Fruit fly (Drosophila melanogaster) whole organism, embryonic: ENCODE measurements around the gene Rfx.
A peak's percentile ranks its signal among the peaks of the same experiment; 100 is the strongest.

Experiments
- CG10543 ChIP-seq: fragments of 200-800 bp; sonication (Bioruptor generic); optimal IDR thresholded peaks from 3 replicates; lab custom pipeline; 2017; ENCODE audit warnings: missing biosample characterization, mild to moderate bottlenecking, missing genetic modification characterization, moderate library complexity
- CG12071 ChIP-seq: fragments of 200-800 bp; sonication (Bioruptor generic); optimal IDR thresholded peaks from 3 replicates; lab custom pipeline; 2018; ENCODE audit warnings: missing biosample characterization, mild to moderate bottlenecking, missing genetic modification characterization
- CG12236 ChIP-seq: fragments of 200-800 bp; sonication (Bioruptor generic); optimal IDR thresholded peaks from 2 replicates; lab custom pipeline; 2016; ENCODE audit warnings: missing biosample characterization, missing genetic modification characterization
- CG12744 ChIP-seq: fragments of 200-800 bp; sonication (Bioruptor generic); optimal IDR thresholded peaks from 2 replicates; lab custom pipeline; 2016; ENCODE audit warnings: missing biosample characterization, missing genetic modification characterization
- CG14050 ChIP-seq: fragments of 200-800 bp; sonication (Bioruptor generic); IDR thresholded peaks from 3 replicates; pipeline ENCODE4 v1.3.6; 2022; ENCODE audit warnings: missing biosample characterization, missing genetic modification characterization
- CG1529 ChIP-seq: fragments of 200-800 bp; sonication (Bioruptor generic); optimal IDR thresholded peaks from 3 replicates; lab custom pipeline; 2018; ENCODE audit warnings: missing biosample characterization, missing genetic modification characterization
- CG1603 ChIP-seq: fragments of 200-800 bp; sonication (Bioruptor generic); optimal IDR thresholded peaks from 2 replicates; lab custom pipeline; 2019; ENCODE audit warnings: missing biosample characterization, mild to moderate bottlenecking, missing genetic modification characterization, moderate library complexity
- CG17186 ChIP-seq: fragments of 200-800 bp; sonication (Bioruptor generic); optimal IDR thresholded peaks from 3 replicates; lab custom pipeline; 2017; ENCODE audit warnings: missing biosample characterization, missing genetic modification reagents, missing genetic modification characterization
- CG17385 ChIP-seq: fragments of 200-800 bp; sonication (Bioruptor generic); optimal IDR thresholded peaks from 3 replicates; lab custom pipeline; 2018; ENCODE audit warnings: missing biosample characterization, mild to moderate bottlenecking, missing genetic modification characterization
- CG17829 ChIP-seq: fragments of 200-800 bp; optimal IDR thresholded peaks from 2 replicates; lab custom pipeline; 2019; ENCODE audit warnings: missing biosample characterization, mild to moderate bottlenecking, missing genetic modification characterization, moderate library complexity
- CG18476 ChIP-seq: fragments of 200-800 bp; sonication (Bioruptor generic); optimal IDR thresholded peaks from 2 replicates; lab custom pipeline; 2016; ENCODE audit warnings: missing biosample characterization, mild to moderate bottlenecking, missing genetic modification characterization
- CG3163 ChIP-seq: fragments of 200-800 bp; sonication (Bioruptor generic); optimal IDR thresholded peaks from 3 replicates; lab custom pipeline; 2016; ENCODE audit warnings: missing biosample characterization, missing genetic modification characterization
- CG34224 ChIP-seq: fragments of 200-800 bp; sonication (Bioruptor generic); IDR thresholded peaks from 3 replicates; pipeline ENCODE4 v1.3.6; 2022; ENCODE audit warnings: missing biosample characterization, missing genetic modification characterization; ENCODE audit not compliant: partially characterized antibody
- CG34422 ChIP-seq: fragments of 200-800 bp; sonication (Bioruptor generic); IDR thresholded peaks from 3 replicates; pipeline ENCODE4 v1.3.6; 2022; ENCODE audit warnings: missing biosample characterization, missing genetic modification characterization
- CG42726 ChIP-seq: fragments of 200-800 bp; sonication (Bioruptor generic); IDR thresholded peaks from 2 replicates; pipeline ENCODE4 v1.3.6; 2022; ENCODE audit warnings: missing biosample characterization, missing genetic modification characterization; ENCODE audit not compliant: partially characterized antibody
- CG7271 ChIP-seq: fragments of 200-800 bp; sonication (Bioruptor generic); optimal IDR thresholded peaks from 2 replicates; lab custom pipeline; 2018; ENCODE audit warnings: missing biosample characterization, mild to moderate bottlenecking, missing genetic modification characterization, moderate library complexity
- CG7556 ChIP-seq: fragments of 200-800 bp; sonication (Bioruptor generic); optimal IDR thresholded peaks from 2 replicates; lab custom pipeline; 2017; ENCODE audit warnings: missing biosample characterization, mild to moderate bottlenecking, missing genetic modification characterization
- CG8290 ChIP-seq, 3 experiments: fragments of 200-800 bp; sonication (Bioruptor generic); optimal IDR thresholded peaks; 2 replicates each; lab custom pipeline; 2016 to 2019; ENCODE audit warnings: missing biosample characterization in 3 of 3, missing genetic modification characterization in 3 of 3, mild to moderate bottlenecking in 2 of 3, moderate library complexity in 1 of 3
- CG8359 ChIP-seq: fragments of 200-800 bp; sonication (Bioruptor generic); optimal IDR thresholded peaks from 2 replicates; lab custom pipeline; 2017; ENCODE audit warnings: missing biosample characterization, mild to moderate bottlenecking, missing genetic modification characterization, borderline replicate concordance
- CG8944 ChIP-seq: fragments of 200-800 bp; sonication (Bioruptor generic); optimal IDR thresholded peaks from 3 replicates; lab custom pipeline; 2016; ENCODE audit warnings: missing biosample characterization, missing genetic modification characterization
- CG9437 ChIP-seq: fragments of 200-800 bp; sonication (Bioruptor generic); optimal IDR thresholded peaks from 2 replicates; lab custom pipeline; 2018; ENCODE audit warnings: missing biosample characterization, mild to moderate bottlenecking, missing genetic modification characterization
- CG9876 ChIP-seq: fragments of 200-800 bp; sonication (Bioruptor generic); optimal IDR thresholded peaks from 2 replicates; lab custom pipeline; 2016; ENCODE audit warnings: missing biosample characterization, missing genetic modification characterization
- Dref ChIP-seq: fragments of 200-800 bp; sonication (Bioruptor generic); IDR thresholded peaks from 2 replicates; pipeline ENCODE4 v1.3.6; 2022; ENCODE audit warnings: missing biosample characterization, missing genetic modification characterization
- HHEX ChIP-seq: fragments of 200-800 bp; sonication (Bioruptor generic); optimal IDR thresholded peaks from 3 replicates; lab custom pipeline; 2017; ENCODE audit warnings: missing biosample characterization, mild to moderate bottlenecking, missing genetic modification characterization, missing genetic modification reagents
- HLH3B ChIP-seq: fragments of 200-800 bp; sonication (Bioruptor generic); IDR thresholded peaks from 2 replicates; pipeline ENCODE4 v1.3.6; 2022; ENCODE audit warnings: missing biosample characterization, missing genetic modification characterization
- HmgD ChIP-seq: fragments of 200-800 bp; sonication (Bioruptor generic); optimal IDR thresholded peaks from 3 replicates; lab custom pipeline; 2016; ENCODE audit warnings: missing biosample characterization, missing genetic modification characterization
- MESR4 ChIP-seq: fragments of 200-800 bp; sonication (Bioruptor generic); optimal IDR thresholded peaks from 2 replicates; lab custom pipeline; 2018; ENCODE audit warnings: missing biosample characterization, mild to moderate bottlenecking, missing genetic modification characterization, moderate library complexity
- Meics ChIP-seq: fragments of 200-800 bp; sonication (Bioruptor generic); optimal IDR thresholded peaks from 2 replicates; lab custom pipeline; 2017; ENCODE audit warnings: missing biosample characterization, mild to moderate bottlenecking, missing genetic modification characterization
- NC2α ChIP-seq: fragments of 200-800 bp; sonication (Bioruptor generic); optimal IDR thresholded peaks from 2 replicates; lab custom pipeline; 2016; ENCODE audit warnings: missing biosample characterization, missing genetic modification characterization
- Oaz ChIP-seq: fragments of 200-800 bp; sonication (Bioruptor generic); IDR thresholded peaks from 2 replicates; pipeline ENCODE4 v1.3.6; 2022; ENCODE audit warnings: missing biosample characterization, missing genetic modification characterization
- Poxn ChIP-seq: fragments of 200-800 bp; sonication (Bioruptor generic); IDR thresholded peaks from 2 replicates; pipeline ENCODE4 v1.3.6; 2022; ENCODE audit warnings: missing biosample characterization, missing genetic modification characterization
- Ssrp ChIP-seq: fragments of 200-800 bp; sonication (Bioruptor generic); optimal IDR thresholded peaks from 2 replicates; lab custom pipeline; 2018; ENCODE audit warnings: missing biosample characterization, mild to moderate bottlenecking, missing genetic modification characterization, moderate library complexity
- al ChIP-seq: fragments of 200-800 bp; sonication (Bioruptor generic); IDR thresholded peaks from 2 replicates; pipeline ENCODE4 v1.3.6; 2022; ENCODE audit warnings: missing biosample characterization, missing genetic modification characterization
- croc ChIP-seq: fragments of 200-800 bp; sonication (Bioruptor generic); conservative IDR thresholded peaks from 3 replicates; pipeline ENCODE4 v1.3.6; 2022; ENCODE audit warnings: missing biosample characterization, missing genetic modification characterization
- dpn ChIP-seq, 2 experiments: fragments of 200-800 bp; sonication (Bioruptor generic); optimal IDR thresholded peaks; 3 replicates each; lab custom pipeline; 2016; ENCODE audit warnings: missing biosample characterization in 2 of 2, missing genetic modification characterization in 2 of 2
- ems ChIP-seq: fragments of 200-800 bp; sonication (Bioruptor generic); optimal IDR thresholded peaks from 3 replicates; lab custom pipeline; 2016; ENCODE audit warnings: missing biosample characterization, missing genetic modification characterization
- eve ChIP-seq, 2 experiments: fragments of >200 bp; optimal IDR thresholded peaks; 2 replicates each; lab custom pipeline; 2017; ENCODE audit warnings: missing biosample characterization in 2 of 2, missing genetic modification characterization in 2 of 2
- grn ChIP-seq: fragments of 200-800 bp; sonication (Bioruptor generic); optimal IDR thresholded peaks from 3 replicates; lab custom pipeline; 2017; ENCODE audit warnings: missing biosample characterization, missing genetic modification characterization
- insv ChIP-seq, 2 experiments: fragments of 200-800 bp; sonication (Bioruptor generic); optimal IDR thresholded peaks; 3 replicates each; lab custom pipeline; 2016 to 2018; ENCODE audit warnings: missing biosample characterization in 2 of 2, missing genetic modification characterization in 2 of 2
- inv ChIP-seq: fragments of 200-800 bp; sonication (Bioruptor generic); IDR thresholded peaks from 2 replicates; pipeline ENCODE4 v1.3.6; 2022; ENCODE audit warnings: missing biosample characterization, missing genetic modification characterization; ENCODE audit not compliant: partially characterized antibody
- lola ChIP-seq, 3 experiments: fragments of >200 bp in 2 of 3; fragments of 200-800 bp in 1 of 3; sonication (Bioruptor generic) in 1 of 3; optimal IDR thresholded peaks; 2 replicates each; lab custom pipeline; 2017 to 2019; ENCODE audit warnings: missing biosample characterization in 3 of 3, missing genetic modification characterization in 3 of 3, mild to moderate bottlenecking in 1 of 3, moderate library complexity in 1 of 3
- mam ChIP-seq: fragments of 200-800 bp; sonication (Bioruptor generic); optimal IDR thresholded peaks from 3 replicates; lab custom pipeline; 2016; ENCODE audit warnings: missing biosample characterization, missing genetic modification characterization
- pita ChIP-seq: fragments of 200-800 bp; sonication (Bioruptor generic); optimal IDR thresholded peaks from 2 replicates; lab custom pipeline; 2017; ENCODE audit warnings: missing biosample characterization, mild to moderate bottlenecking, missing genetic modification characterization
- pzg ChIP-seq: fragments of 200-800 bp; sonication (Bioruptor generic); optimal IDR thresholded peaks from 3 replicates; lab custom pipeline; 2018; ENCODE audit warnings: missing biosample characterization, mild to moderate bottlenecking, missing genetic modification characterization, moderate library complexity
- row ChIP-seq: fragments of 200-800 bp; sonication (Bioruptor generic); IDR thresholded peaks from 3 replicates; pipeline ENCODE4 v1.3.6; 2022; ENCODE audit warnings: missing biosample characterization, missing genetic modification characterization
- sima ChIP-seq: fragments of 200-800 bp; sonication (Bioruptor generic); optimal IDR thresholded peaks from 2 replicates; lab custom pipeline; 2016; ENCODE audit warnings: missing biosample characterization, missing genetic modification characterization
- sob ChIP-seq: fragments of 200-800 bp; sonication (Bioruptor generic); IDR thresholded peaks from 2 replicates; pipeline ENCODE4 v1.3.6; 2022; ENCODE audit warnings: missing biosample characterization, missing genetic modification characterization
- sr ChIP-seq: fragments of 200-800 bp; sonication (Bioruptor generic); IDR thresholded peaks from 3 replicates; pipeline ENCODE4 v1.3.6; 2022; ENCODE audit warnings: missing biosample characterization, missing genetic modification characterization
- tna ChIP-seq: fragments of 200-800 bp; sonication (Bioruptor generic); IDR thresholded peaks from 2 replicates; pipeline ENCODE4 v1.3.6; 2022; ENCODE audit warnings: missing biosample characterization, missing genetic modification characterization; ENCODE audit not compliant: partially characterized antibody
- yki ChIP-seq: fragments of >200 bp; optimal IDR thresholded peaks from 3 replicates; lab custom pipeline; 2018

Rfx gene

DNA sequence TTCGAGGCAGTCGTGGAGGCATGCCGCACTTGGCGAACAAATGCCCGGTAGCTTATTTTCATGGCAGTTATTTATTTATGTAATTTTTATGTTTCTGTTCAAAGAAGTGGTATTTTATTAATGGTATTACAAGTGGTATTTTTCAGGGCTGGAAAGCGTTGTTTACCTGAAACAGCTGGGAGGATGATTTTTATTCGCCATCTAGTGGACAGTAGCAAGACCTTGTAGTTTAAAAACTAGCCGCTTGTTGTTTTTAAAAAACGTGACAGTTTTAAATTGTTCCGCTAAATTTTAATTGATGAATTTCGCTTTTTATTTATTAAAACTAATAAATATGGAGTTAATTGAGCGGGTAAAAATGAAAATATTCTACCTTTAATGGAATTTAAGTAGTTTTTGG lies 38.1 kb upstream of the Rfx start, which contains the start of gene CG6345 (continued):
- TF ChIP-seq CG34422 (GFP tag; lab: Robert Waterston, UW) = peak; percentile 88; the same call in 2 of the 3 replicates
- TF ChIP-seq tna (GFP tag; lab: Robert Waterston, UW) = no peak
- no peak for TF ChIP-seq yki (lab: Kevin White, UChicago)
- TF ChIP-seq eve (GFP tag; optimal IDR thresholded peaks at IDR 0.05; lab: Kevin White, UChicago) = no peak
- TF ChIP-seq NC2α (GFP tag; lab: Kevin White, UChicago) = peak; percentile 68
- TF ChIP-seq CG8359 = peak; percentile 84
- peak; percentile 92 for TF ChIP-seq HHEX
- TF ChIP-seq CG9876 (GFP tag; lab: Kevin White, UChicago) = peak; percentile 47
- TF ChIP-seq HmgD (GFP tag; lab: Kevin White, UChicago) = peak; percentile 50
- TF ChIP-seq CG14050 (GFP tag; lab: Robert Waterston, UW) = peak; percentile 78
- TF ChIP-seq Poxn = no peak
- peak; percentile 89 for TF ChIP-seq CG12071
- peak; percentile 82 for TF ChIP-seq CG7271
- TF ChIP-seq CG10543 = peak; percentile 76
- peak; percentile 71 for TF ChIP-seq CG12236 (GFP tag; lab: Kevin White, UChicago)
- TF ChIP-seq lola (GFP tag; optimal IDR thresholded peaks at IDR 0.05; lab: Kevin White, UChicago) = peak in 1 of 3 experiments; percentile 52
- peak; percentile 69 for TF ChIP-seq CG9437 (GFP tag; lab: Kevin White, UChicago)
- TF ChIP-seq row (GFP tag; lab: Robert Waterston, UW) = peak; percentile 47
- peak; percentile 84 for TF ChIP-seq CG1529 (GFP tag; lab: Kevin White, UChicago)
- peak; percentile 80 for TF ChIP-seq CG8944 (GFP tag; lab: Kevin White, UChicago)
- TF ChIP-seq sr (GFP tag; lab: Robert Waterston, UW) = peak; percentile 73; the same call in 2 of the 3 replicates
- TF ChIP-seq CG3163 (GFP tag; lab: Kevin White, UChicago) = peak; percentile 21
- TF ChIP-seq CG7556 = peak; percentile 59
- TF ChIP-seq MESR4 = peak; percentile 68
- no peak for TF ChIP-seq pita (GFP tag; lab: Kevin White, UChicago)
- TF ChIP-seq Oaz = 0 out of 2 replicates have a peak, but pooled peaks have one; percentile 31
- no peak for TF ChIP-seq Dref (GFP tag; lab: Robert Waterston, UW)
- no peak for TF ChIP-seq CG34224
- TF ChIP-seq mam (GFP tag; lab: Kevin White, UChicago) = peak; percentile 69
- peak; percentile 67 for TF ChIP-seq pzg (GFP tag; lab: Kevin White, UChicago)
- TF ChIP-seq CG1603 (tag; lab: Kevin White, UChicago) = peak; percentile 86
- TF ChIP-seq CG8290 (GFP tag; optimal IDR thresholded peaks at IDR 0.05; lab: Kevin White, UChicago) = peak; percentile 50
- TF ChIP-seq CG8290 (tag; optimal IDR thresholded peaks at IDR 0.05; lab: Kevin White, UChicago) = peak; percentile 44 to 82
- no peak for TF ChIP-seq al (GFP tag; lab: Robert Waterston, UW)
- peak; percentile 83 for TF ChIP-seq ems
- peak; percentile 90 for TF ChIP-seq CG17829 (tag; lab: Kevin White, UChicago)
- TF ChIP-seq dpn (GFP tag; optimal IDR thresholded peaks at IDR 0.05; lab: Kevin White, UChicago) = peak; percentile 84 to 87
- TF ChIP-seq CG12744 (GFP tag; lab: Kevin White, UChicago) = peak; percentile 78
- peak; percentile 90 for TF ChIP-seq Meics (GFP tag; lab: Kevin White, UChicago)
- TF ChIP-seq insv (GFP tag; optimal IDR thresholded peaks at IDR 0.05; lab: Kevin White, UChicago) = peak in 1 of 2 experiments; percentile 65
- peak; percentile 47; the same call in 2 of the 3 replicates for TF ChIP-seq croc (GFP tag; lab: Robert Waterston, UW)
- peak; percentile 47 for TF ChIP-seq sima (GFP tag; lab: Kevin White, UChicago)
- peak; percentile 78 for TF ChIP-seq HLH3B
- no peak for TF ChIP-seq CG42726 (GFP tag; lab: Robert Waterston, UW)
- TF ChIP-seq Ssrp (tag; lab: Kevin White, UChicago) = peak; percentile 54
- no peak for TF ChIP-seq grn (GFP tag; lab: Kevin White, UChicago)
- peak; percentile 69 for TF ChIP-seq CG18476
- peak; percentile 81 for TF ChIP-seq CG17385 (GFP tag; lab: Kevin White, UChicago)
- TF ChIP-seq CG17186 (GFP tag; lab: Kevin White, UChicago) = peak; percentile 74
- TF ChIP-seq inv (GFP tag; lab: Robert Waterston, UW) = no peak
- TF ChIP-seq sob = peak; percentile 83
